Worm (Caenorhabditis elegans): ENCODE measurements around the gene C33B4.5.

DNA sequence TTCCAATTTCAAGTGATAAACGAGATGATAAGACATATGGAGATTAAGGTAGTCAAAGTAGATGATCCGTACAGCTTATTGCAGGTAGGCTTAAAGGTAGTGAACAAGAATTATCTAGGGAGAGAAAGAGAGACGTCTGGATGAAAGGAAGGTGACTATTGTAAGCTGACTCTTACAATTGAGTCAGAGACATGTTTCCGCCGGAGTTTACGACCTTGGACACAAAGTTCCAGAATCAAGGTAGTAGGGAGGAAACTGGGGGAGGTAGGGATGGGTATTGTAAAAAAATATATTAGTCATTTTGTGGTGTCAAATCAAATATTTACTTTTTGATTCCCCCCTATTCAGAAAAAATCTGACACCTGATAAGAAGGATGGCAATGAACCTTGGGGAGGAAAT, 9.3 kb downstream of the C33B4.5 start:
- no peak for TF ChIP-seq nhr-11 (tag; optimal IDR thresholded peaks at IDR 0.05)
- no peak for TF ChIP-seq ztf-11 (tag; optimal IDR thresholded peaks at IDR 0.05)
- TF ChIP-seq efl-3 (GFP tag; optimal IDR thresholded peaks at IDR 0.05): no peak
- no peak for TF ChIP-seq skn-1 (tag; optimal IDR thresholded peaks at IDR 0.05)
- TF ChIP-seq sox-4 (tag; optimal IDR thresholded peaks at IDR 0.05): no peak
- no peak for TF ChIP-seq mdl-1 (tag; optimal IDR thresholded peaks at IDR 0.05)
- no peak for TF ChIP-seq ama-1 (optimal IDR thresholded peaks at IDR 0.05)
